Worm (Caenorhabditis elegans): ENCODE results near the gene nhr-90.

- TF ChIP-seq him-1 (tag; optimal IDR thresholded peaks at IDR 0.05): no peak
- no peak for TF ChIP-seq dao-5 (tag; optimal IDR thresholded peaks at IDR 0.05)
- no peak for TF ChIP-seq W03F9.2 (tag; optimal IDR thresholded peaks at IDR 0.05)
These were observed 12.5 kb upstream of the nhr-90 start for ce11 chrV:597823-598222.

Data from whole organism, L4/young adult.